Fruit fly (Drosophila melanogaster): ENCODE results near the gene mesh.

The mesh gene

dm6 chr3R:31223971-31224860, 28.7 kb upstream of the mesh start (continued):
- no peak for TF ChIP-seq gcm (GFP tag; optimal IDR thresholded peaks at IDR 0.05)
- no peak for TF ChIP-seq Dp (GFP tag; optimal IDR thresholded peaks at IDR 0.05)
- TF ChIP-seq onecut (GFP tag; IDR thresholded peaks at IDR 0.05) = no peak
- no peak for TF ChIP-seq CG12219 (GFP tag; optimal IDR thresholded peaks at IDR 0.05)
- TF ChIP-seq twi (tag; optimal IDR thresholded peaks at IDR 0.05) = peak; percentile 49
- no peak for TF ChIP-seq Fer1 (GFP tag; optimal IDR thresholded peaks at IDR 0.05)
- no peak for TF ChIP-seq ftz-f1 (GFP tag; optimal IDR thresholded peaks at IDR 0.05)
- no peak for TF ChIP-seq bbx (GFP tag; IDR thresholded peaks at IDR 0.05; ENCODE audit: partially characterized antibody)
- no peak for TF ChIP-seq sna (GFP tag; IDR thresholded peaks at IDR 0.05; ENCODE audit: partially characterized antibody)
- TF ChIP-seq sens (GFP tag) = peak; percentile 42
- peak; percentile 64 for TF ChIP-seq CG15479 (GFP tag; optimal IDR thresholded peaks at IDR 0.05)

dm6 chr3R:31222890-31223569, 27.5 kb upstream of the mesh start:
- TF ChIP-seq CG4360 (GFP tag; IDR thresholded peaks at IDR 0.05) (0 out of 2 replicates have a peak, but pooled peaks have one; percentile 2), Med (GFP tag) (peak; percentile 23), CG1832 (GFP tag; optimal IDR thresholded peaks at IDR 0.05) (no peak), CG8478 (optimal IDR thresholded peaks at IDR 0.05) (no peak), Dfd (GFP tag; optimal IDR thresholded peaks at IDR 0.05) (no peak), Deaf1 (tag; optimal IDR thresholded peaks at IDR 0.05) (peak; percentile 8), fd3F (GFP tag; optimal IDR thresholded peaks at IDR 0.05) (no peak), zfh2 (GFP tag; optimal IDR thresholded peaks at IDR 0.05) (no peak), lmd (GFP tag; IDR thresholded peaks at IDR 0.05) (no peak), disco-r (GFP tag; optimal IDR thresholded peaks at IDR 0.05) (no peak), z (GFP tag; IDR thresholded peaks at IDR 0.05) (no peak), ash1 (GFP tag; optimal IDR thresholded peaks at IDR 0.05) (no peak), CG14050 (GFP tag; IDR thresholded peaks at IDR 0.05) (no peak), danr (GFP tag; IDR thresholded peaks at IDR 0.05) (no peak), CG10543 (GFP tag; optimal IDR thresholded peaks at IDR 0.05) (no peak), B-H2 (GFP tag; optimal IDR thresholded peaks at IDR 0.05) (no peak), Ravus (GFP tag; IDR thresholded peaks at IDR 0.05) (no peak), CG4282 (GFP tag; optimal IDR thresholded peaks at IDR 0.05) (no peak), Hey (tag; optimal IDR thresholded peaks at IDR 0.05) (peak; percentile 33), dimm (GFP tag; IDR thresholded peaks at IDR 0.05) (no peak), cad (GFP tag; optimal IDR thresholded peaks at IDR 0.05) (peak; percentile 78), Gsc (GFP tag; IDR thresholded peaks at IDR 0.05) (no peak), ro (GFP tag; IDR thresholded peaks at IDR 0.05) (no peak), CG13296 (GFP tag; optimal IDR thresholded peaks at IDR 0.05) (no peak), B-H1 (GFP tag; IDR thresholded peaks at IDR 0.05) (no peak), CG11085 (GFP tag; IDR thresholded peaks at IDR 0.05) (no peak), chinmo (GFP tag; IDR thresholded peaks at IDR 0.05; ENCODE audit: partially characterized antibody) (0 out of 4 replicates have a peak, but pooled peaks have one; percentile 3), CG4404 (GFP tag; IDR thresholded peaks at IDR 0.05) (no peak), btn (GFP tag; optimal IDR thresholded peaks at IDR 0.05) (no peak), CG12236 (GFP tag; optimal IDR thresholded peaks at IDR 0.05) (no peak), NC2β (GFP tag; optimal IDR thresholded peaks at IDR 0.05) (no peak), mirr (GFP tag; optimal IDR thresholded peaks at IDR 0.05) (no peak), zen (tag; optimal IDR thresholded peaks at IDR 0.05) (peak; percentile 62), CG31365 (tag; optimal IDR thresholded peaks at IDR 0.05) (no peak), CG15479 (GFP tag; optimal IDR thresholded peaks at IDR 0.05) (peak; percentile 77), wor (GFP tag; IDR thresholded peaks at IDR 0.05) (no peak), Elba2 (GFP tag; optimal IDR thresholded peaks at IDR 0.05) (no peak), CG16779 (GFP tag; IDR thresholded peaks at IDR 0.05) (peak; percentile 9; the same call in 1 of the 2 replicates)
